Worm (Caenorhabditis elegans) whole organism, young adult: ENCODE measurements around the gene zmp-3.

Source experiments
- C17E4.6 ChIP-seq: fragments of 200-800 bp; sonication (Bioruptor generic); IDR thresholded peaks from 2 replicates; pipeline ENCODE4 v1.3.6; 2022; ENCODE audit warnings: missing genetic modification reagents, missing genetic modification characterization, missing compliant biosample characterization
- chd-7 ChIP-seq: sonication (generic microtip); optimal IDR thresholded peaks from 2 replicates; lab custom pipeline; 2016; ENCODE audit warnings: mild to moderate bottlenecking, missing genetic modification characterization, moderate library complexity, missing compliant biosample characterization
- pha-4 ChIP-seq: fragments of 150-350 bp; sonication (generic microtip); optimal IDR thresholded peaks from 2 replicates; lab custom pipeline; 2014; ENCODE audit warnings: missing biosample characterization, missing genetic modification reagents, missing genetic modification characterization

DNA sequence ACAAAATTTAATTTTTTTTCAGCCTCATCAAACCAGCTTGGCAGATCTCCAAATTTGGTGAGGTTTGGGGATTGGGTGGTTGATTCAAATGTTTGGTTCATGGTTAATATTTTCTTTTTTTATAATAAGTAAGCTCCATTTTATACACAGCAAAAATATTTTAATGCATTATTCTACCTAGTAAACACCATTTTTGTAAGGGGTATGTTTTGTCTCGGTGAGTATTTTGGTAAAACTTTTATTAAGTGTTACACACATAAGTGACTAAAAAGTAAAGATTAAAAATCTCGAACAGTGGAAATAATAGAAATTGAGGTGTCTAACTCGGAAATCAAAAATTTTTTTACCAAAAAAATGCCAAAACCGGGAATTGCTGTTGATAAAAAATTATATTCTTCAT is 20.7 kb downstream of the zmp-3 start, which contains the start of gene srw-4:
- TF ChIP-seq chd-7 (tag; lab: Kevin White, UChicago) (no peak), C17E4.6 (GFP tag; lab: Robert Waterston, UW) (no peak), pha-4 (tag; lab: Kevin White, UChicago) (no peak)
